Fruit fly (Drosophila melanogaster): Measurements from ENCODE around the gene Daxx.

- peak; percentile 10 for TF ChIP-seq exex (tag; optimal IDR thresholded peaks at IDR 0.05)
- no peak for TF ChIP-seq jing (GFP tag; optimal IDR thresholded peaks at IDR 0.05)
- TF ChIP-seq CG17186 (GFP tag; optimal IDR thresholded peaks at IDR 0.05), result peak; percentile 63
Observed at dm6 chr2L:6455955-6456599, 24.7 kb upstream of the Daxx start, which contains the start of gene frj.

Data from whole organism, embryonic.